Fruit fly (Drosophila melanogaster) whole organism, embryonic: ENCODE data around the gene Cyp1.

Source experiments
- CG10462 ChIP-seq: fragments of 200-800 bp; sonication (Bioruptor generic); optimal IDR thresholded peaks from 2 replicates; lab custom pipeline; 2016; ENCODE audit warnings: missing biosample characterization, missing genetic modification characterization
- CG11695 ChIP-seq: fragments of 200-800 bp; sonication (Bioruptor generic); IDR thresholded peaks from 3 replicates; pipeline ENCODE4 v1.3.6; 2022; ENCODE audit warnings: missing biosample characterization, missing genetic modification characterization
- CG12942 ChIP-seq: fragments of 200-800 bp; sonication (Bioruptor generic); optimal IDR thresholded peaks from 3 replicates; lab custom pipeline; 2016; ENCODE audit warnings: missing biosample characterization, missing genetic modification characterization
- CG14441 ChIP-seq: fragments of 200-800 bp; sonication (Bioruptor generic); IDR thresholded peaks from 2 replicates; pipeline ENCODE4 v1.3.6; 2022; ENCODE audit warnings: missing biosample characterization, missing genetic modification characterization
- CG14667 ChIP-seq: fragments of 200-800 bp; sonication (Bioruptor generic); IDR thresholded peaks from 2 replicates; pipeline ENCODE4 v1.3.6; 2022; ENCODE audit warnings: missing biosample characterization, missing genetic modification characterization
- CG1647 ChIP-seq: fragments of 200-800 bp; sonication (Bioruptor generic); optimal IDR thresholded peaks from 3 replicates; lab custom pipeline; 2016; ENCODE audit warnings: missing biosample characterization, missing genetic modification characterization
- CG17829 ChIP-seq: fragments of 200-800 bp; optimal IDR thresholded peaks from 2 replicates; lab custom pipeline; 2019; ENCODE audit warnings: missing biosample characterization, mild to moderate bottlenecking, missing genetic modification characterization, moderate library complexity
- CG18262 ChIP-seq: fragments of 200-800 bp; optimal IDR thresholded peaks from 3 replicates; lab custom pipeline; 2019; ENCODE audit warnings: missing biosample characterization, mild to moderate bottlenecking, missing genetic modification characterization, moderate library complexity
- CG2199 ChIP-seq: fragments of 200-800 bp; sonication (Bioruptor generic); IDR thresholded peaks from 3 replicates; pipeline ENCODE4 v1.3.6; 2022; ENCODE audit warnings: missing biosample characterization, missing genetic modification characterization
- CG31388 ChIP-seq: fragments of 200-800 bp; sonication (Bioruptor generic); optimal IDR thresholded peaks from 2 replicates; lab custom pipeline; 2016; ENCODE audit warnings: missing biosample characterization, missing genetic modification characterization
- CG31441 ChIP-seq: fragments of 200-800 bp; sonication (Bioruptor generic); IDR thresholded peaks from 2 replicates; pipeline ENCODE4 v1.3.6; 2022; ENCODE audit warnings: missing biosample characterization, missing genetic modification characterization
- CG34422 ChIP-seq: fragments of 200-800 bp; sonication (Bioruptor generic); IDR thresholded peaks from 3 replicates; pipeline ENCODE4 v1.3.6; 2022; ENCODE audit warnings: missing biosample characterization, missing genetic modification characterization
- CG7271 ChIP-seq: fragments of 200-800 bp; sonication (Bioruptor generic); optimal IDR thresholded peaks from 2 replicates; lab custom pipeline; 2018; ENCODE audit warnings: missing biosample characterization, mild to moderate bottlenecking, missing genetic modification characterization, moderate library complexity
- CG7987 ChIP-seq: fragments of 200-800 bp; sonication (Bioruptor generic); optimal IDR thresholded peaks from 2 replicates; lab custom pipeline; 2018; ENCODE audit warnings: missing biosample characterization, mild to moderate bottlenecking, missing genetic modification characterization, moderate library complexity
- CG9437 ChIP-seq: fragments of 200-800 bp; sonication (Bioruptor generic); optimal IDR thresholded peaks from 2 replicates; lab custom pipeline; 2018; ENCODE audit warnings: missing biosample characterization, mild to moderate bottlenecking, missing genetic modification characterization
- CG9876 ChIP-seq: fragments of 200-800 bp; sonication (Bioruptor generic); optimal IDR thresholded peaks from 2 replicates; lab custom pipeline; 2016; ENCODE audit warnings: missing biosample characterization, missing genetic modification characterization
- Dek ChIP-seq: fragments of 200-800 bp; sonication (Bioruptor generic); optimal IDR thresholded peaks from 3 replicates; lab custom pipeline; 2019; ENCODE audit warnings: missing biosample characterization, mild to moderate bottlenecking, missing genetic modification characterization, moderate library complexity
- Dref ChIP-seq: fragments of 200-800 bp; sonication (Bioruptor generic); IDR thresholded peaks from 2 replicates; pipeline ENCODE4 v1.3.6; 2022; ENCODE audit warnings: missing biosample characterization, missing genetic modification characterization
- Drgx ChIP-seq: fragments of 200-800 bp; sonication (Bioruptor generic); IDR thresholded peaks from 2 replicates; pipeline ENCODE4 v1.3.6; 2022; ENCODE audit warnings: missing biosample characterization, missing genetic modification characterization
- E2f2 ChIP-seq: fragments of 200-800 bp; sonication (Bioruptor generic); IDR thresholded peaks from 2 replicates; pipeline ENCODE4 v1.3.6; 2022; ENCODE audit warnings: missing biosample characterization, missing genetic modification characterization
- ERR ChIP-seq: fragments of 200-800 bp; sonication (Bioruptor generic); optimal IDR thresholded peaks from 2 replicates; lab custom pipeline; 2016; ENCODE audit warnings: missing biosample characterization, missing genetic modification characterization
- Elba2 ChIP-seq: fragments of 200-800 bp; sonication (Bioruptor generic); optimal IDR thresholded peaks from 3 replicates; lab custom pipeline; 2016; ENCODE audit warnings: missing biosample characterization, missing genetic modification characterization
- HmgZ ChIP-seq: fragments of 200-800 bp; sonication (Bioruptor generic); optimal IDR thresholded peaks from 2 replicates; lab custom pipeline; 2018; ENCODE audit warnings: missing biosample characterization, mild to moderate bottlenecking, missing genetic modification characterization
- Hr78 ChIP-seq, 2 experiments: fragments of 200-800 bp in 1 of 2; fragments of >200 bp in 1 of 2; sonication (Bioruptor generic) in 1 of 2; optimal IDR thresholded peaks; 2 replicates each; lab custom pipeline; 2017 to 2019; ENCODE audit warnings: missing biosample characterization in 2 of 2, missing genetic modification characterization in 2 of 2, mild to moderate bottlenecking in 1 of 2, moderate library complexity in 1 of 2
- Kr ChIP-seq: fragments of 200-800 bp; sonication (Bioruptor generic); optimal IDR thresholded peaks from 2 replicates; lab custom pipeline; 2017; ENCODE audit warnings: missing biosample characterization, mild to moderate bottlenecking, missing genetic modification characterization
- Oli ChIP-seq: fragments of 200-800 bp; sonication (Bioruptor generic); optimal IDR thresholded peaks from 2 replicates; lab custom pipeline; 2018; ENCODE audit warnings: missing biosample characterization, mild to moderate bottlenecking, missing genetic modification characterization, moderate library complexity
- Opbp ChIP-seq: fragments of 200-800 bp; sonication (Bioruptor generic); IDR thresholded peaks from 3 replicates; pipeline ENCODE4 v1.3.6; 2022; ENCODE audit warnings: missing biosample characterization, missing genetic modification characterization; ENCODE audit not compliant: partially characterized antibody
- Rfx ChIP-seq: fragments of 200-800 bp; sonication (Bioruptor generic); IDR thresholded peaks from 2 replicates; pipeline ENCODE4 v1.3.6; 2022; ENCODE audit warnings: missing biosample characterization, missing genetic modification characterization
- Scr ChIP-seq: fragments of 200-800 bp; sonication (Bioruptor generic); IDR thresholded peaks from 2 replicates; pipeline ENCODE4 v1.3.6; 2022; ENCODE audit warnings: missing biosample characterization, missing genetic modification characterization; ENCODE audit not compliant: partially characterized antibody
- Sox100B ChIP-seq: fragments of 200-800 bp; sonication (Bioruptor generic); optimal IDR thresholded peaks from 3 replicates; lab custom pipeline; 2018; ENCODE audit warnings: missing biosample characterization, mild to moderate bottlenecking, missing genetic modification characterization
- Spps ChIP-seq: fragments of 200-800 bp; sonication (Bioruptor generic); optimal IDR thresholded peaks from 2 replicates; lab custom pipeline; 2018; ENCODE audit warnings: missing biosample characterization, mild to moderate bottlenecking, missing genetic modification characterization
- Stat92E ChIP-seq, 3 experiments: fragments of >200 bp in 2 of 3; fragments of 200-800 bp in 1 of 3; sonication (Bioruptor generic) in 1 of 3; optimal IDR thresholded peaks; 2 replicates each; lab custom pipeline; 2017 to 2019; ENCODE audit warnings: missing biosample characterization in 3 of 3, missing genetic modification characterization in 3 of 3, mild to moderate bottlenecking in 1 of 3, moderate library complexity in 1 of 3
- YL-1 ChIP-seq: fragments of 200-800 bp; sonication (Bioruptor generic); optimal IDR thresholded peaks from 3 replicates; lab custom pipeline; 2017; ENCODE audit warnings: missing biosample characterization, mild to moderate bottlenecking, missing genetic modification characterization
- bowl ChIP-seq: fragments of 200-800 bp; sonication (Bioruptor generic); IDR thresholded peaks from 2 replicates; pipeline ENCODE4 v1.3.6; 2022; ENCODE audit warnings: missing biosample characterization, missing genetic modification characterization
- cas ChIP-seq: fragments of 200-800 bp; sonication (Bioruptor generic); IDR thresholded peaks from 2 replicates; pipeline ENCODE4 v1.3.6; 2022; ENCODE audit warnings: missing biosample characterization, missing genetic modification characterization
- chm ChIP-seq: fragments of 200-800 bp; sonication (Bioruptor generic); IDR thresholded peaks from 2 replicates; pipeline ENCODE4 v1.3.6; 2022; ENCODE audit warnings: missing biosample characterization, missing genetic modification characterization
- dm ChIP-seq: fragments of 200-800 bp; sonication (Bioruptor generic); optimal IDR thresholded peaks from 3 replicates; lab custom pipeline; 2016; ENCODE audit warnings: missing biosample characterization, missing genetic modification characterization
- dysf ChIP-seq: fragments of 200-800 bp; sonication (Bioruptor generic); IDR thresholded peaks from 3 replicates; pipeline ENCODE4 v1.3.6; 2022; ENCODE audit warnings: missing biosample characterization, missing genetic modification characterization
- gfzf ChIP-seq: fragments of 200-800 bp; sonication (Bioruptor generic); optimal IDR thresholded peaks from 2 replicates; lab custom pipeline; 2016; ENCODE audit warnings: missing biosample characterization, mild to moderate bottlenecking, missing genetic modification characterization, moderate library complexity
- grn ChIP-seq: fragments of 200-800 bp; sonication (Bioruptor generic); optimal IDR thresholded peaks from 3 replicates; lab custom pipeline; 2017; ENCODE audit warnings: missing biosample characterization, missing genetic modification characterization
- gsb-n ChIP-seq: fragments of 200-800 bp; sonication (Bioruptor generic); optimal IDR thresholded peaks from 3 replicates; lab custom pipeline; 2018; ENCODE audit warnings: missing biosample characterization, mild to moderate bottlenecking, missing genetic modification characterization
- klu ChIP-seq: fragments of 200-800 bp; sonication (Bioruptor generic); IDR thresholded peaks from 2 replicates; pipeline ENCODE4 v1.3.6; 2022; ENCODE audit warnings: missing biosample characterization, missing genetic modification characterization
- lmd ChIP-seq: fragments of 200-800 bp; sonication (Bioruptor generic); IDR thresholded peaks from 2 replicates; pipeline ENCODE4 v1.3.6; 2022; ENCODE audit warnings: missing biosample characterization, missing genetic modification characterization
- mam ChIP-seq: fragments of 200-800 bp; sonication (Bioruptor generic); optimal IDR thresholded peaks from 3 replicates; lab custom pipeline; 2016; ENCODE audit warnings: missing biosample characterization, missing genetic modification characterization
- mirr ChIP-seq: fragments of 200-800 bp; sonication (Bioruptor generic); optimal IDR thresholded peaks from 3 replicates; lab custom pipeline; 2018; ENCODE audit warnings: missing biosample characterization, mild to moderate bottlenecking, missing genetic modification characterization
- nerfin-1 ChIP-seq: fragments of 200-800 bp; sonication (Bioruptor generic); optimal IDR thresholded peaks from 3 replicates; lab custom pipeline; 2019; ENCODE audit warnings: missing biosample characterization, mild to moderate bottlenecking, missing genetic modification characterization, moderate library complexity
- nmo ChIP-seq: fragments of 200-800 bp; sonication (Bioruptor generic); optimal IDR thresholded peaks from 2 replicates; lab custom pipeline; 2018; ENCODE audit warnings: missing biosample characterization, mild to moderate bottlenecking, missing genetic modification characterization, moderate library complexity
- onecut ChIP-seq: fragments of 200-800 bp; sonication (Bioruptor generic); IDR thresholded peaks from 2 replicates; pipeline ENCODE4 v1.3.6; 2022; ENCODE audit warnings: missing biosample characterization, missing genetic modification characterization
- salm ChIP-seq: fragments of 200-800 bp; sonication (Bioruptor generic); optimal IDR thresholded peaks from 2 replicates; lab custom pipeline; 2018; ENCODE audit warnings: missing biosample characterization, mild to moderate bottlenecking, missing genetic modification characterization
- shn ChIP-seq: fragments of 200-800 bp; sonication (Bioruptor generic); optimal IDR thresholded peaks from 3 replicates; lab custom pipeline; 2016; ENCODE audit warnings: missing biosample characterization, missing genetic modification characterization
- wek ChIP-seq: fragments of 200-800 bp; sonication (Bioruptor generic); optimal IDR thresholded peaks from 3 replicates; lab custom pipeline; 2018; ENCODE audit warnings: missing biosample characterization, mild to moderate bottlenecking, missing genetic modification characterization, moderate library complexity

Cyp1 gene

DNA sequence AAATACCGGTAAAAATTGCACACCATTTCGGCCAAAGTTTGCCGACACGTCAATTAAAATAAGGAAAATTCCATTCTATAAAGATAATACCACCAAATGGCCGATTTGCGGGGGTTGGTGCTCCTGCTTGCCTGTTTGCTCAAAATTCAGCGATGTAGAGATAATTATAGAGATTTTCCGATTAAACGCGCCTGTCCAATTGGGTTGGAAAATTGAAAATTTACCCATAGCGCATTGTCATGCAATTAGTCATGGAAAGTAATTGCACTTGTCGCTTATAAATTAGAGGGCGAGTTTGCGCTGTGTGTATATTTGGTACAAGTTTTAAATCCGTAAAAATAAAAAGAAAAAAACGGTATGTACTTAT lies 629 bp downstream of the Cyp1 start (continued):
- TF ChIP-seq Sox100B (GFP tag; lab: Kevin White, UChicago) (no peak), nmo (GFP tag; lab: Kevin White, UChicago) (peak; percentile 7), Dek (tag; lab: Kevin White, UChicago) (no peak), CG9876 (GFP tag; lab: Kevin White, UChicago) (no peak), mirr (GFP tag; lab: Kevin White, UChicago) (no peak), CG2199 (GFP tag; lab: Robert Waterston, UW) (no peak), wek (GFP tag; lab: Kevin White, UChicago) (no peak), E2f2 (GFP tag; lab: Robert Waterston, UW) (no peak), Oli (no peak), gfzf (GFP tag; lab: Kevin White, UChicago) (no peak), nerfin-1 (tag; lab: Kevin White, UChicago) (peak; percentile 56), CG31388 (no peak), salm (tag; lab: Kevin White, UChicago) (no peak), CG31441 (no peak), CG11695 (GFP tag; lab: Robert Waterston, UW) (no peak), Stat92E (GFP tag; optimal IDR thresholded peaks at IDR 0.05; lab: Kevin White, UChicago) (no peak), Kr (GFP tag; lab: Kevin White, UChicago) (no peak), CG17829 (tag; lab: Kevin White, UChicago) (no peak), CG9437 (no peak), ERR (GFP tag; lab: Kevin White, UChicago) (no peak), dysf (GFP tag; lab: Robert Waterston, UW) (no peak), klu (no peak), HmgZ (no peak), CG14667 (no peak), CG12942 (GFP tag; lab: Kevin White, UChicago) (no peak), Elba2 (peak; percentile 55), lmd (GFP tag; lab: Robert Waterston, UW) (no peak), bowl (no peak), CG14441 (GFP tag; lab: Robert Waterston, UW) (no peak), cas (GFP tag; lab: Robert Waterston, UW) (no peak), grn (GFP tag; lab: Kevin White, UChicago) (peak; percentile 64), Dref (GFP tag; lab: Robert Waterston, UW) (no peak)

DNA sequence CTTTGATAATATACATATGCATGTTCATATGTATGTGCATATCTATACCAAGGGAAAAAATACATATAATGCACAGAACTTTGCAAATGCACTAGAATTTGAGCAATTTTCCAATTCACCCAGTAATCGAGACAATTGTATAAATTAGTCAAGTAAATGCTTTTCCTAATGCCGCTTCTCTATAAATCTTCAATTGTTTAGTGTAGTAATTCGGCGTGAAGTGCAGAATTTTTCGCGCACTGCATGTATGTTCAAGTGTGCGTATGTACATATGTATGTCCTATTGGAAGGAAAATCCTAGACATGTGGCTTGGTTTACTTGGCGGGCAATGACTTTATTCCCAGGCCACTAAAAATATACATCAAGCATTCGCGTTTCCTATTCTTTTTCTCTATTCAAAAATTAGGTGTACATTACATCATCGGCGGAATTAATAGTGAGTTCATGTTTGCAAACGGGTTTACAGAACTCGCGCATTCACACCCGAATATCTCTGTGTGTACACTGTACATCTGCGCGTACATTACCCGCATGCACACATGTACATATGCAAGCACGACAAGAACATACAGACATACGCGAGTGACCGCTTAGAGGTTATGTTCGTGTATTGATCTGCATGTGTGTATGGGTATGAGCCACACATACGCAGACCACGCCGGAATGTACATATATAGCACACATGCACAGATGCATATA lies 1.2 kb downstream of the Cyp1 start:
- TF ChIP-seq Opbp (GFP tag; lab: Robert Waterston, UW) (peak; percentile 49; the same call in 2 of the 3 replicates), CG18262 (tag; lab: Kevin White, UChicago) (no peak), HmgZ (peak; percentile 34), Drgx (GFP tag; lab: Robert Waterston, UW) (peak; percentile 73), dm (GFP tag; lab: Kevin White, UChicago) (peak; percentile 71), gsb-n (no peak), Hr78 (GFP tag; optimal IDR thresholded peaks at IDR 0.05; lab: Kevin White, UChicago) (peak in 1 of 2 experiments; percentile 25), Spps (no peak), onecut (GFP tag; lab: Robert Waterston, UW) (peak; percentile 78), CG10462 (GFP tag; lab: Kevin White, UChicago) (no peak), chm (peak; percentile 74), CG7271 (tag; lab: Kevin White, UChicago) (no peak), Rfx (GFP tag; lab: Robert Waterston, UW) (no peak; the same call in 1 of the 2 replicates), YL-1 (GFP tag; lab: Kevin White, UChicago) (peak; percentile 22), CG7987 (peak; percentile 35), CG34422 (peak; percentile 82; the same call in 1 of the 3 replicates), CG1647 (GFP tag; lab: Kevin White, UChicago) (no peak), Scr (GFP tag; lab: Robert Waterston, UW) (0 out of 2 replicates have a peak, but pooled peaks have one; percentile 8), mam (GFP tag; lab: Kevin White, UChicago) (no peak), shn (GFP tag; lab: Kevin White, UChicago) (no peak)
